Worm (Caenorhabditis elegans) whole organism, L4 larva: ENCODE data around the gene srbc-29.

Experiments
- R02D3.7 ChIP-seq: fragments of 150-350 bp; sonication (generic microtip); optimal IDR thresholded peaks from 3 replicates; lab custom pipeline; 2014; ENCODE audit warnings: missing biosample characterization, missing genetic modification characterization
- Y75B8A.6 ChIP-seq: fragments of 200-800 bp; sonication (Bioruptor generic); IDR thresholded peaks from 2 replicates; pipeline ENCODE4 v1.3.6; 2022; ENCODE audit warnings: missing genetic modification reagents, missing genetic modification characterization, missing compliant biosample characterization
- arid-1 ChIP-seq: fragments of 200-800 bp; sonication (Bioruptor generic); conservative IDR thresholded peaks from 2 replicates; pipeline ENCODE4 v1.3.6; 2022; ENCODE audit warnings: missing genetic modification reagents, missing genetic modification characterization, missing compliant biosample characterization
- attf-4 ChIP-seq: sonication (generic microtip); optimal IDR thresholded peaks from 3 replicates; lab custom pipeline; 2017; ENCODE audit warnings: missing biosample characterization, missing genetic modification characterization
- ceh-20 ChIP-seq: fragments of 200-800 bp; sonication (Bioruptor generic); IDR thresholded peaks from 2 replicates; pipeline ENCODE4 v1.3.6; 2022; ENCODE audit warnings: missing genetic modification reagents, missing genetic modification characterization, missing compliant biosample characterization
- ceh-32 ChIP-seq: sonication (generic microtip); optimal IDR thresholded peaks from 2 replicates; lab custom pipeline; 2016; ENCODE audit warnings: mild to moderate bottlenecking, missing genetic modification characterization, missing compliant biosample characterization; ENCODE audit not compliant: poor library complexity
- ceh-44 ChIP-seq: fragments of 200-800 bp; sonication (Bioruptor generic); IDR thresholded peaks from 2 replicates; pipeline ENCODE4 v1.3.6; 2022; ENCODE audit warnings: missing genetic modification reagents, missing genetic modification characterization, missing compliant biosample characterization
- ceh-82 ChIP-seq: sonication (generic microtip); optimal IDR thresholded peaks from 2 replicates; lab custom pipeline; 2017; ENCODE audit warnings: missing biosample characterization, missing genetic modification characterization
- cey-2 ChIP-seq: sonication (generic microtip); optimal IDR thresholded peaks from 3 replicates; lab custom pipeline; 2017; ENCODE audit warnings: missing genetic modification characterization, mild to moderate bottlenecking, missing compliant biosample characterization, antibody characterized with exemption, borderline replicate concordance; ENCODE audit not compliant: insufficient read depth
- ctbp-1 ChIP-seq: fragments of 200-800 bp; sonication (Bioruptor generic); IDR thresholded peaks from 2 replicates; pipeline ENCODE4 v1.3.6; 2022; ENCODE audit warnings: missing genetic modification reagents, missing genetic modification characterization, missing compliant biosample characterization
- dmd-6 ChIP-seq: fragments of 200-800 bp; sonication (Bioruptor generic); IDR thresholded peaks from 2 replicates; pipeline ENCODE4 v1.3.6; 2022; ENCODE audit warnings: missing genetic modification reagents, missing genetic modification characterization, missing compliant biosample characterization
- dmd-9 ChIP-seq: fragments of 200-800 bp; sonication (Bioruptor generic); IDR thresholded peaks from 2 replicates; pipeline ENCODE4 v1.3.6; 2022; ENCODE audit warnings: missing genetic modification reagents, missing genetic modification characterization, missing compliant biosample characterization
- dpl-1 ChIP-seq: fragments of 150-350 bp; optimal IDR thresholded peaks from 2 replicates; lab custom pipeline; 2014; ENCODE audit warnings: missing biosample characterization, missing genetic modification reagents, missing genetic modification characterization
- dve-1 ChIP-seq: sonication (generic microtip); optimal IDR thresholded peaks from 2 replicates; lab custom pipeline; 2017; ENCODE audit warnings: antibody characterized with exemption, mild to moderate bottlenecking, missing genetic modification characterization, missing compliant biosample characterization; ENCODE audit not compliant: insufficient read depth
- hlh-30 ChIP-seq: sonication (generic microtip); optimal IDR thresholded peaks from 2 replicates; lab custom pipeline; 2017; ENCODE audit warnings: antibody characterized with exemption, mild to moderate bottlenecking, missing genetic modification characterization, missing compliant biosample characterization; ENCODE audit not compliant: insufficient read depth
- hmg-1.1 ChIP-seq: fragments of 200-800 bp; sonication (Bioruptor generic); IDR thresholded peaks from 2 replicates; pipeline ENCODE4 v1.3.6; 2022; ENCODE audit warnings: missing genetic modification reagents, missing genetic modification characterization, missing compliant biosample characterization
- lim-7 ChIP-seq: fragments of 200-800 bp; sonication (Bioruptor generic); IDR thresholded peaks from 2 replicates; pipeline ENCODE4 v1.3.6; 2022; ENCODE audit warnings: missing genetic modification characterization, missing compliant biosample characterization
- lin-1 ChIP-seq: fragments of 200-800 bp; sonication (Bioruptor generic); IDR thresholded peaks from 2 replicates; pipeline ENCODE4 v1.3.6; 2022; ENCODE audit warnings: missing genetic modification reagents, missing genetic modification characterization, missing compliant biosample characterization
- lin-13 ChIP-seq: fragments of 150-350 bp; optimal IDR thresholded peaks from 2 replicates; lab custom pipeline; 2014; ENCODE audit warnings: missing biosample characterization, missing genetic modification reagents, missing genetic modification characterization
- lin-15B ChIP-seq: fragments of 150-350 bp; sonication (generic microtip); optimal IDR thresholded peaks from 3 replicates; lab custom pipeline; 2014; ENCODE audit warnings: missing biosample characterization, missing genetic modification characterization
- madf-5 ChIP-seq, 2 experiments: fragments of 200-800 bp; sonication (Bioruptor generic); IDR thresholded peaks; 2 replicates each; pipeline ENCODE4 v1.3.6; 2022; ENCODE audit warnings: missing compliant biosample characterization in 2 of 2, missing genetic modification characterization in 2 of 2
- madf-9 ChIP-seq: fragments of 200-800 bp; sonication (Bioruptor generic); conservative IDR thresholded peaks from 2 replicates; pipeline ENCODE4 v1.3.6; 2022; ENCODE audit warnings: missing genetic modification reagents, missing genetic modification characterization, missing compliant biosample characterization
- mdl-1 ChIP-seq, 2 experiments: fragments of 150-350 bp in 1 of 2; sonication (generic microtip) in 1 of 2; optimal IDR thresholded peaks; 2 replicates each; lab custom pipeline; 2014 to 2017; ENCODE audit warnings: missing biosample characterization in 2 of 2, missing genetic modification characterization in 2 of 2
- mdt-29 ChIP-seq: fragments of 200-800 bp; sonication (Bioruptor generic); IDR thresholded peaks from 2 replicates; pipeline ENCODE4 v1.3.6; 2022; ENCODE audit warnings: missing genetic modification reagents, missing genetic modification characterization, missing compliant biosample characterization
- nhr-10 ChIP-seq: fragments of 150-350 bp; optimal IDR thresholded peaks from 2 replicates; lab custom pipeline; 2014; ENCODE audit warnings: missing biosample characterization, missing genetic modification characterization
- nhr-11 ChIP-seq: fragments of 150-350 bp; optimal IDR thresholded peaks from 2 replicates; lab custom pipeline; 2014; ENCODE audit warnings: missing biosample characterization, missing genetic modification characterization
- nhr-25 ChIP-seq: sonication (generic microtip); optimal IDR thresholded peaks from 2 replicates; lab custom pipeline; 2017; ENCODE audit warnings: missing genetic modification characterization, mild to moderate bottlenecking, missing compliant biosample characterization, antibody characterized with exemption, moderate library complexity, borderline replicate concordance; ENCODE audit not compliant: insufficient read depth
- nhr-28 ChIP-seq: fragments of 150-350 bp; optimal IDR thresholded peaks from 2 replicates; lab custom pipeline; 2014; ENCODE audit warnings: missing biosample characterization, missing genetic modification characterization
- nhr-41 ChIP-seq: fragments of 200-800 bp; sonication (Bioruptor generic); IDR thresholded peaks from 2 replicates; pipeline ENCODE4 v1.3.6; 2022; ENCODE audit warnings: missing genetic modification reagents, missing genetic modification characterization, missing compliant biosample characterization
- nhr-77 ChIP-seq: fragments of 150-350 bp; optimal IDR thresholded peaks from 2 replicates; lab custom pipeline; 2014; ENCODE audit warnings: missing biosample characterization, missing genetic modification characterization
- pha-4 ChIP-seq, 2 experiments: fragments of 150-350 bp in 1 of 2; fragments of 200-800 bp in 1 of 2; sonication (Bioruptor generic) in 1 of 2; IDR thresholded peaks in 1 of 2; optimal IDR thresholded peaks in 1 of 2; 2 replicates each; pipeline versions ENCODE4 v1.3.6 to Lab custom; 2014 to 2022; ENCODE audit warnings: missing genetic modification characterization in 2 of 2, missing genetic modification reagents in 2 of 2, missing biosample characterization in 1 of 2, missing compliant biosample characterization in 1 of 2
- php-3 ChIP-seq: fragments of 200-800 bp; sonication (Bioruptor generic); IDR thresholded peaks from 2 replicates; pipeline ENCODE4 v1.3.6; 2022; ENCODE audit warnings: missing genetic modification reagents, missing genetic modification characterization, missing compliant biosample characterization
- pqm-1 ChIP-seq: sonication (generic microtip); optimal IDR thresholded peaks from 2 replicates; lab custom pipeline; 2017; ENCODE audit warnings: missing biosample characterization, missing genetic modification characterization
- sdz-12 ChIP-seq: fragments of 200-800 bp; sonication (Bioruptor generic); optimal IDR thresholded peaks from 2 replicates; lab custom pipeline; 2018; ENCODE audit warnings: mild to moderate bottlenecking, missing genetic modification characterization, missing compliant biosample characterization
- set-16 ChIP-seq: fragments of 200-800 bp; sonication (Bioruptor generic); IDR thresholded peaks from 2 replicates; pipeline ENCODE4 v1.3.6; 2022; ENCODE audit warnings: missing genetic modification reagents, missing genetic modification characterization, missing compliant biosample characterization
- spr-1 ChIP-seq: sonication (generic microtip); optimal IDR thresholded peaks from 2 replicates; lab custom pipeline; 2016; ENCODE audit warnings: mild to moderate bottlenecking, missing genetic modification characterization, missing compliant biosample characterization
- tag-97 ChIP-seq: fragments of 200-800 bp; sonication (Bioruptor generic); IDR thresholded peaks from 2 replicates; pipeline ENCODE4 v1.3.6; 2022; ENCODE audit warnings: missing genetic modification characterization, missing compliant biosample characterization
- tra-1 ChIP-seq: fragments of 200-800 bp; sonication (Bioruptor generic); IDR thresholded peaks from 2 replicates; pipeline ENCODE4 v1.3.6; 2022; ENCODE audit warnings: missing genetic modification reagents, missing genetic modification characterization, missing compliant biosample characterization
- unc-39 ChIP-seq: sonication (generic microtip); optimal IDR thresholded peaks from 2 replicates; lab custom pipeline; 2017; ENCODE audit warnings: missing biosample characterization, missing genetic modification characterization
- zag-1 ChIP-seq: fragments of 150-350 bp; optimal IDR thresholded peaks from 2 replicates; lab custom pipeline; 2014; ENCODE audit warnings: missing biosample characterization, missing genetic modification characterization
- zfp-3 ChIP-seq: fragments of 200-800 bp; sonication (Bioruptor generic); conservative IDR thresholded peaks from 2 replicates; pipeline ENCODE4 v1.3.6; 2022; ENCODE audit warnings: missing genetic modification reagents, missing genetic modification characterization, missing compliant biosample characterization

srbc-29 gene

DNA sequence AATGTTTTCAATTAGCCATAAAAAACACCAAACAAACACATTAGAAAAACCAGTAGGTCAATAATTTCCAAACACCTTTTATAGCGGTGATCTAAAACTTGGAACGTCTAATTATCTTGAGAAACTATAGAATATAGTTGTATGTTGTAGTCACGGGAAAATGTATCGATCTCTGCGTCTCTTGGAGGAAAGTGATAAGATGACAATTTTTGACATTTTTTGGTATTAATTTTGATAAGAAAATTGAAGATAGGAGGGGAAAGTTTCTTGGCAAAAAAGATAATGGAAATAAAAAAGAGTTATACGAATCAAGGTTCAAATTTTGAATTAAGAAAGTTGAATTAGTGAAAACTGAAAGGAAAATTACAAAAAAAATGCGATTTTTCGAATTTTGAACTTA is 35.1 kb upstream of the srbc-29 start (continued):
- TF ChIP-seq tra-1 (peak; percentile 60; the same call in 1 of the 2 replicates), nhr-25 (tag; lab: Kevin White, UChicago) (no peak), zag-1 (tag; lab: Kevin White, UChicago) (no peak), tag-97 (GFP tag; lab: Robert Waterston, UW) (no peak), lin-1 (GFP tag; lab: Robert Waterston, UW) (peak; percentile 55; the same call in 1 of the 2 replicates), nhr-41 (GFP tag; lab: Robert Waterston, UW) (0 out of 2 replicates have a peak, but pooled peaks have one; percentile 22), madf-5 (GFP tag; IDR thresholded peaks at IDR 0.05; lab: Robert Waterston, UW) (no peak), dmd-6 (GFP tag; lab: Robert Waterston, UW) (peak; percentile 98), nhr-28 (tag; lab: Kevin White, UChicago) (peak; percentile 100), attf-4 (tag; lab: Kevin White, UChicago) (no peak), lin-15B (tag; lab: Kevin White, UChicago) (no peak), dve-1 (tag; lab: Kevin White, UChicago) (peak; percentile 89), cey-2 (no peak), lim-7 (GFP tag; lab: Robert Waterston, UW) (no peak), set-16 (no peak), nhr-77 (tag; lab: Kevin White, UChicago) (peak; percentile 78), sdz-12 (GFP tag; lab: Kevin White, UChicago) (no peak), pqm-1 (peak; percentile 78), ceh-82 (tag; lab: Kevin White, UChicago) (no peak), dpl-1 (GFP tag; lab: Kevin White, UChicago) (no peak), php-3 (GFP tag; lab: Robert Waterston, UW) (peak; percentile 79; the same call in 1 of the 2 replicates)

DNA sequence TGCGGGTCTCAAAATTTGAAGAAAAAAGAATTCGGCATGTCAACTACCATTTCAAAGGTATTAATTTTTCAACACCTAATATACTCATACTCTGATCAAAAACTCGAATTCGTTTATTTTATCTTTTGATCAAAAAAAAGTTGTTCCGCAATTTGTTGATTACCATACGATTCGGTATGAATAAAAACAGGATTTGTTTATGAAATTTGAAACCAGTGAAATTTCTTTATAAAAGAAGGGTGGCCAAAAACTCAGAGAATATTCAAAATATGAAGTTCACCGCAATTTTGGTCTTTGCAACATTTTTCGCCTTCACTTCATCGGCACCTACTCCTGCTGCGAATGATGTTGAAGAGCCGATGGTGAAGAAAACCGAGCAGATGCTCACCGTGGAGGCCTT is 31.4 kb upstream of the srbc-29 start, which contains the start of the genes C07G3.8 and C07G3.10:
Gene C07G3.8 (minus strand): TSS at position 101 of the 400 bp plus-strand sequence.
Gene C07G3.10 (plus strand): TSS at position 270 of the 400 bp plus-strand sequence.
- TF ChIP-seq set-16 (no peak), zfp-3 (GFP tag; lab: Robert Waterston, UW) (no peak), ctbp-1 (no peak), R02D3.7 (tag; lab: Kevin White, UChicago) (no peak), Y75B8A.6 (GFP tag; lab: Robert Waterston, UW) (no peak), pha-4 (GFP tag; IDR thresholded peaks at IDR 0.05; lab: Robert Waterston, UW) (no peak), pha-4 (tag; optimal IDR thresholded peaks at IDR 0.05; lab: Kevin White, UChicago) (no peak), tra-1 (no peak), ceh-32 (tag; lab: Kevin White, UChicago) (no peak), hmg-1.1 (GFP tag; lab: Robert Waterston, UW) (no peak), unc-39 (no peak), lin-13 (GFP tag; lab: Kevin White, UChicago) (no peak)

- TF ChIP-seq mdl-1 (tag; optimal IDR thresholded peaks at IDR 0.05; lab: Kevin White, UChicago) = no peak
- TF ChIP-seq nhr-11 (tag; lab: Kevin White, UChicago) = no peak
- no peak for TF ChIP-seq nhr-10 (tag; lab: Kevin White, UChicago)
- no peak for TF ChIP-seq pha-4 (GFP tag; IDR thresholded peaks at IDR 0.05; lab: Robert Waterston, UW)
- TF ChIP-seq pha-4 (tag; optimal IDR thresholded peaks at IDR 0.05; lab: Kevin White, UChicago) = no peak
- TF ChIP-seq tra-1 = no peak
- TF ChIP-seq dmd-9 (GFP tag; lab: Robert Waterston, UW) = no peak
- TF ChIP-seq sdz-12 (GFP tag; lab: Kevin White, UChicago) = no peak
- TF ChIP-seq hlh-30 (tag; lab: Kevin White, UChicago) = no peak
- no peak for TF ChIP-seq ceh-44 (GFP tag; lab: Robert Waterston, UW)
- no peak for TF ChIP-seq ceh-20 (GFP tag; lab: Robert Waterston, UW)
- TF ChIP-seq mdt-29 (GFP tag; lab: Robert Waterston, UW) = no peak
- no peak for TF ChIP-seq spr-1 (tag; lab: Kevin White, UChicago)
- TF ChIP-seq madf-9 = no peak
- no peak for TF ChIP-seq arid-1
- TF ChIP-seq madf-5 (GFP tag; IDR thresholded peaks at IDR 0.05; lab: Robert Waterston, UW) = no peak
- TF ChIP-seq set-16 = no peak
These were observed 26.2 kb upstream of the srbc-29 start, which contains the start of gene C07G3.15 for ce11 chrV:3496880-3497279. C07G3.15 (minus strand) TSS chrV:3496980.
